Fruit fly (Drosophila melanogaster): ENCODE measurements around the gene promL.

DNA sequence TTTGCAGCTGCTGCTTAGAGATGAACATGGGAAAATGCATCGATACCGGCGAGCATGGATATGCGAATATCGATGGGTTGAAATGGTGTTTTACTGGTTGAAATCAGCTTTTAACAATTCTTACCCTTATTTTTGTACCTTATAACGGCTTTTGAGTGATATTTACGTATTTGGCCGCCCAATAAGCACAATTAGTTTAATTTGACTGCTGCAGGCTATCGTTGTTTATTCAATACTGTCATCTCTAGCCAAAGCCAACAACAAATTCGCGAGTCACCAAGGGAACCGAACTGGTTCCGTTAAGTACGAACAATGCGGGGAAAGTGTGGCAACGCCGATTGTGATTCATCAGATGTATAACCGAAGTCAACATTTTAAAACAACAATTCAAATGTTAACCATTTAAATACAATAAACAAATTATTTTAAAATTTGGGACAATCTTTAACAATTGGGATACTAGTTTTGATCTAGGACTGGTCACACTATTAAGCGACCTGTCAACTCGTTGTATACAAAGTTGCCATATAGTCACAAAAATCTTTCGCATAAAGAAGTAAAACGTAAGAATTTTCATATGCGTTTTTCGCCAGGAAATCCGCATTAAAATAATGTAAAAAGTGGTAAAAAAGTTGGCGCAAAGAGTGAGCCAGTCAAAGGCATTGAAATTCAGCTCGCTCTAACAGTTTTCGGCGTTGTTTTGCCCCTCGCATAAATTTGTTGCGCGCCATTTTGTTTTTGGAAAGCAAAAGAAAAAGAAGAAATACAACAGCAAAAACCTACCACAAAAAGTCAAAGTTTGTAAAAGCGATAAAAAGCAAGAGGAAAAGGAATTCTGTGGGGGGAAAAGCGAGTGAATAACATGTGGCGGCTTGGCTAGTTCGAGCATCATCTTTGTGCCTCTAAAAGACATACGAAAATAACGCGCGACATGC is 20.9 kb upstream of the promL start, which contains the start of the genes Usp5 and BtbVII:
- TF ChIP-seq bab1 (GFP tag; optimal IDR thresholded peaks at IDR 0.05): peak; percentile 82
- TF ChIP-seq cnc (optimal IDR thresholded peaks at IDR 0.05): peak; percentile 80 to 92
- peak; percentile 85 for TF ChIP-seq CG1620 (GFP tag; optimal IDR thresholded peaks at IDR 0.05)
- peak; percentile 84 for TF ChIP-seq toe (GFP tag; optimal IDR thresholded peaks at IDR 0.05)
- TF ChIP-seq Mnt (GFP tag; optimal IDR thresholded peaks at IDR 0.05): peak; percentile 71

All from whole organism, adult.